Fruit fly (Drosophila melanogaster) whole organism, embryonic: ENCODE results near the gene CG4297.
A peak's percentile ranks its signal among the peaks of the same experiment; 100 is the strongest.

Source experiments
- B-H1 ChIP-seq: fragments of 200-800 bp; sonication (Bioruptor generic); IDR thresholded peaks from 3 replicates; pipeline ENCODE4 v1.3.6; 2022; ENCODE audit warnings: missing biosample characterization, missing genetic modification characterization
- CG33557 ChIP-seq: fragments of 200-800 bp; sonication (Bioruptor generic); optimal IDR thresholded peaks from 2 replicates; lab custom pipeline; 2019; ENCODE audit warnings: missing biosample characterization, mild to moderate bottlenecking, missing genetic modification characterization, moderate library complexity
- CG8765 ChIP-seq: fragments of 200-800 bp; sonication (Bioruptor generic); IDR thresholded peaks from 2 replicates; pipeline ENCODE4 v1.3.6; 2022; ENCODE audit warnings: missing biosample characterization, missing genetic modification characterization
- Lim3 ChIP-seq: fragments of 200-800 bp; sonication (Bioruptor generic); IDR thresholded peaks from 2 replicates; pipeline ENCODE4 v1.3.6; 2022; ENCODE audit warnings: missing biosample characterization, missing genetic modification characterization
- Sry-β ChIP-seq: fragments of 200-800 bp; sonication (Bioruptor generic); optimal IDR thresholded peaks from 2 replicates; lab custom pipeline; 2018; ENCODE audit warnings: missing biosample characterization, mild to moderate bottlenecking, missing genetic modification characterization, moderate library complexity
- da ChIP-seq: fragments of 200-800 bp; sonication (Bioruptor generic); optimal IDR thresholded peaks from 2 replicates; lab custom pipeline; 2016; ENCODE audit warnings: missing biosample characterization, missing genetic modification characterization
- dmrt99B ChIP-seq: fragments of 200-800 bp; sonication (Bioruptor generic); optimal IDR thresholded peaks from 2 replicates; lab custom pipeline; 2018; ENCODE audit warnings: missing biosample characterization, mild to moderate bottlenecking, missing genetic modification characterization, moderate library complexity

- no peak for TF ChIP-seq CG33557 (GFP tag; lab: Kevin White, UChicago)
- no peak for TF ChIP-seq B-H1 (GFP tag; lab: Robert Waterston, UW)
- TF ChIP-seq da (GFP tag; lab: Kevin White, UChicago) = no peak
- TF ChIP-seq Lim3 (GFP tag; lab: Robert Waterston, UW) = no peak
- peak; percentile 63 for TF ChIP-seq dmrt99B (tag; lab: Kevin White, UChicago)
- no peak for TF ChIP-seq CG8765 (GFP tag; lab: Robert Waterston, UW)
- TF ChIP-seq Sry-β = no peak
These were observed 36.6 kb downstream of the CG4297 start for dm6 chr2L:435311-435806.
